Worm (Caenorhabditis elegans) whole organism, L2 larva: ENCODE data around the gene galt-1.
A peak's percentile ranks its signal among the peaks of the same experiment; 100 is the strongest.

Experiments
- C34F6.9 ChIP-seq: fragments of 150-350 bp; optimal IDR thresholded peaks from 2 replicates; lab custom pipeline; 2014; ENCODE audit warnings: missing biosample characterization, missing genetic modification characterization
- F13H6.1 ChIP-seq: sonication (generic microtip); optimal IDR thresholded peaks from 2 replicates; lab custom pipeline; 2016; ENCODE audit warnings: missing genetic modification characterization, missing compliant biosample characterization
- R02D3.7 ChIP-seq: fragments of 150-350 bp; optimal IDR thresholded peaks from 2 replicates; lab custom pipeline; 2014; ENCODE audit warnings: missing biosample characterization, missing genetic modification characterization
- ZK546.5 ChIP-seq: sonication (generic microtip); optimal IDR thresholded peaks from 2 replicates; lab custom pipeline; 2017; ENCODE audit warnings: missing biosample characterization, missing genetic modification characterization
- ama-1 ChIP-seq: fragments of 150-350 bp; optimal IDR thresholded peaks from 2 replicates; lab custom pipeline; 2018; ENCODE audit warnings: inconsistent platforms
- blmp-1 ChIP-seq: sonication (generic microtip); optimal IDR thresholded peaks from 2 replicates; lab custom pipeline; 2017; ENCODE audit warnings: missing genetic modification characterization, mild to moderate bottlenecking, missing compliant biosample characterization, antibody characterized with exemption, moderate library complexity; ENCODE audit not compliant: insufficient read depth
- ceh-16 ChIP-seq: fragments of 150-350 bp; optimal IDR thresholded peaks from 2 replicates; lab custom pipeline; 2014; ENCODE audit warnings: missing biosample characterization, missing genetic modification characterization
- crh-2 ChIP-seq: sonication (generic microtip); optimal IDR thresholded peaks from 2 replicates; lab custom pipeline; 2017; ENCODE audit warnings: missing biosample characterization, missing genetic modification characterization
- dmd-4 ChIP-seq: sonication (generic microtip); optimal IDR thresholded peaks from 2 replicates; lab custom pipeline; 2017; ENCODE audit warnings: missing biosample characterization, missing genetic modification characterization
- egl-27 ChIP-seq: sonication (generic microtip); optimal IDR thresholded peaks from 3 replicates; lab custom pipeline; 2017; ENCODE audit warnings: missing biosample characterization, missing genetic modification reagents, missing genetic modification characterization
- elt-1 ChIP-seq: fragments of 150-350 bp; optimal IDR thresholded peaks from 2 replicates; lab custom pipeline; 2014; ENCODE audit warnings: missing biosample characterization, missing genetic modification characterization
- elt-3 ChIP-seq: sonication (generic microtip); optimal IDR thresholded peaks from 2 replicates; lab custom pipeline; 2017; ENCODE audit warnings: missing biosample characterization, missing genetic modification characterization
- fos-1 ChIP-seq: fragments of 150-350 bp; optimal IDR thresholded peaks from 2 replicates; lab custom pipeline; 2014; ENCODE audit warnings: missing biosample characterization, missing genetic modification characterization
- gmeb-1 ChIP-seq: fragments of 150-350 bp; optimal IDR thresholded peaks from 2 replicates; lab custom pipeline; 2014; ENCODE audit warnings: missing biosample characterization, missing genetic modification characterization
- lin-13 ChIP-seq: fragments of 150-350 bp; optimal IDR thresholded peaks from 2 replicates; lab custom pipeline; 2014; ENCODE audit warnings: missing biosample characterization, missing genetic modification reagents, missing genetic modification characterization
- lin-39 ChIP-seq: fragments of 150-350 bp; optimal IDR thresholded peaks from 2 replicates; lab custom pipeline; 2014; ENCODE audit warnings: missing biosample characterization, missing genetic modification reagents, missing genetic modification characterization
- lsy-2 ChIP-seq, 2 experiments: fragments of 150-350 bp in 1 of 2; sonication (generic microtip) in 1 of 2; optimal IDR thresholded peaks; 2 replicates each; lab custom pipeline; 2014 to 2017; ENCODE audit warnings: missing biosample characterization in 2 of 2, missing genetic modification characterization in 2 of 2
- mab-5 ChIP-seq: fragments of 150-350 bp; optimal IDR thresholded peaks from 2 replicates; lab custom pipeline; 2014; ENCODE audit warnings: missing biosample characterization, missing genetic modification characterization
- mbf-1 ChIP-seq: sonication (generic microtip); optimal IDR thresholded peaks from 2 replicates; lab custom pipeline; 2017; ENCODE audit warnings: missing biosample characterization, missing genetic modification characterization
- nhr-10 ChIP-seq: sonication (generic microtip); optimal IDR thresholded peaks from 2 replicates; lab custom pipeline; 2017; ENCODE audit warnings: missing biosample characterization, missing genetic modification characterization
- nhr-11 ChIP-seq: fragments of 150-350 bp; optimal IDR thresholded peaks from 2 replicates; lab custom pipeline; 2014; ENCODE audit warnings: missing biosample characterization, missing genetic modification characterization
- nhr-21 ChIP-seq: fragments of 150-350 bp; optimal IDR thresholded peaks from 2 replicates; lab custom pipeline; 2014; ENCODE audit warnings: missing biosample characterization, missing genetic modification characterization
- nhr-23 ChIP-seq: fragments of 150-350 bp; optimal IDR thresholded peaks from 2 replicates; lab custom pipeline; 2014; ENCODE audit warnings: missing biosample characterization, missing genetic modification reagents, missing genetic modification characterization
- nhr-25 ChIP-seq: fragments of 150-350 bp; sonication (generic microtip); optimal IDR thresholded peaks from 3 replicates; lab custom pipeline; 2014; ENCODE audit warnings: missing biosample characterization, missing genetic modification characterization
- nhr-6 ChIP-seq: fragments of 150-350 bp; optimal IDR thresholded peaks from 2 replicates; lab custom pipeline; 2014; ENCODE audit warnings: missing biosample characterization, missing genetic modification characterization
- nhr-77 ChIP-seq: fragments of 150-350 bp; optimal IDR thresholded peaks from 2 replicates; lab custom pipeline; 2014; ENCODE audit warnings: missing biosample characterization, missing genetic modification characterization
- peb-1 ChIP-seq: fragments of 150-350 bp; optimal IDR thresholded peaks from 2 replicates; lab custom pipeline; 2014; ENCODE audit warnings: missing biosample characterization, missing genetic modification characterization
- sem-4 ChIP-seq: fragments of 150-350 bp; optimal IDR thresholded peaks from 2 replicates; lab custom pipeline; 2014; ENCODE audit warnings: missing biosample characterization, missing genetic modification reagents, missing genetic modification characterization
- skn-1 ChIP-seq: sonication (generic microtip); optimal IDR thresholded peaks from 2 replicates; lab custom pipeline; 2017; ENCODE audit warnings: missing biosample characterization, missing genetic modification characterization
- sma-3 ChIP-seq: sonication (generic microtip); optimal IDR thresholded peaks from 2 replicates; lab custom pipeline; 2016; ENCODE audit warnings: missing genetic modification reagents, missing genetic modification characterization, missing compliant biosample characterization
- sma-9 ChIP-seq, 2 experiments: fragments of 150-350 bp in 1 of 2; sonication (generic microtip) in 1 of 2; optimal IDR thresholded peaks; 2 replicates each; lab custom pipeline; 2014 to 2016; ENCODE audit warnings: missing genetic modification characterization in 2 of 2, mild to moderate bottlenecking in 1 of 2, missing biosample characterization in 1 of 2, missing compliant biosample characterization in 1 of 2, missing genetic modification reagents in 1 of 2, moderate library complexity in 1 of 2
- snpc-4 ChIP-seq: fragments of 150-350 bp; optimal IDR thresholded peaks from 2 replicates; lab custom pipeline; 2014; ENCODE audit warnings: missing biosample characterization, missing genetic modification characterization
- unc-39 ChIP-seq: fragments of 150-350 bp; optimal IDR thresholded peaks from 2 replicates; lab custom pipeline; 2014; ENCODE audit warnings: missing biosample characterization, missing genetic modification characterization
- unc-55 ChIP-seq: fragments of 150-350 bp; sonication (generic microtip); optimal IDR thresholded peaks from 3 replicates; lab custom pipeline; 2014; ENCODE audit warnings: missing biosample characterization, missing genetic modification reagents, missing genetic modification characterization
- unc-62 ChIP-seq: fragments of 150-350 bp; optimal IDR thresholded peaks from 2 replicates; lab custom pipeline; 2014; ENCODE audit warnings: missing biosample characterization, missing genetic modification reagents, missing genetic modification characterization
- zag-1 ChIP-seq: fragments of 150-350 bp; optimal IDR thresholded peaks from 2 replicates; lab custom pipeline; 2014; ENCODE audit warnings: missing biosample characterization, missing genetic modification characterization
- ztf-4 ChIP-seq: fragments of 150-350 bp; optimal IDR thresholded peaks from 2 replicates; lab custom pipeline; 2014; ENCODE audit warnings: missing biosample characterization, missing genetic modification characterization

The galt-1 gene

ce11 chrV:5939503-5940072 is 8.9 kb downstream of the galt-1 start, which contains the start of gene syf-3:
syf-3 (plus strand) TSS chrV:5940022.
- TF ChIP-seq R02D3.7 (peak; percentile 63), snpc-4 (tag; lab: Kevin White, UChicago) (no peak), nhr-6 (tag; lab: Kevin White, UChicago) (no peak), nhr-77 (tag; lab: Kevin White, UChicago) (no peak), lin-13 (GFP tag; lab: Kevin White, UChicago) (no peak), nhr-23 (tag; lab: Kevin White, UChicago) (no peak), unc-39 (no peak), blmp-1 (tag; lab: Kevin White, UChicago) (no peak), unc-55 (GFP tag; lab: Kevin White, UChicago) (peak; percentile 76), sma-9 (GFP tag; optimal IDR thresholded peaks at IDR 0.05; lab: Kevin White, UChicago) (no peak), sma-9 (tag; optimal IDR thresholded peaks at IDR 0.05; lab: Kevin White, UChicago) (no peak), lsy-2 (tag; optimal IDR thresholded peaks at IDR 0.05; lab: Kevin White, UChicago) (peak; percentile 69 to 73), ceh-16 (tag; lab: Kevin White, UChicago) (no peak), nhr-21 (tag; lab: Kevin White, UChicago) (no peak), ztf-4 (no peak), mbf-1 (tag; lab: Kevin White, UChicago) (no peak), gmeb-1 (tag; lab: Kevin White, UChicago) (peak; percentile 99), C34F6.9 (tag; lab: Kevin White, UChicago) (peak; percentile 60), dmd-4 (tag; lab: Kevin White, UChicago) (no peak), skn-1 (tag; lab: Kevin White, UChicago) (no peak), zag-1 (tag; lab: Kevin White, UChicago) (no peak), sma-3 (peak; percentile 24), fos-1 (tag; lab: Kevin White, UChicago) (no peak), peb-1 (tag; lab: Kevin White, UChicago) (no peak), crh-2 (tag; lab: Kevin White, UChicago) (peak; percentile 18), sem-4 (tag; lab: Kevin White, UChicago) (no peak), elt-1 (tag; lab: Kevin White, UChicago) (no peak)

- no peak for TF ChIP-seq ztf-4
- TF ChIP-seq lin-39: no peak
- no peak for TF ChIP-seq mbf-1 (tag; lab: Kevin White, UChicago)
- no peak for TF ChIP-seq ama-1
- no peak for TF ChIP-seq nhr-6 (tag; lab: Kevin White, UChicago)
- no peak for TF ChIP-seq ZK546.5 (tag; lab: Kevin White, UChicago)
- no peak for TF ChIP-seq unc-62 (GFP tag; lab: Kevin White, UChicago)
- TF ChIP-seq egl-27 (tag; lab: Kevin White, UChicago): no peak
Measured at ce11 chrV:5943167-5943566, 12.5 kb downstream of the galt-1 start, which contains the start of gene pst-1. pst-1 (plus strand) TSS chrV:5943467.

- TF ChIP-seq nhr-25 (tag; lab: Kevin White, UChicago) (peak; percentile 4), elt-3 (tag; lab: Kevin White, UChicago) (no peak), lin-39 (peak; percentile 7)
Measured at ce11 chrV:5949674-5950149, 19.0 kb downstream of the galt-1 start.

- TF ChIP-seq blmp-1 (tag; lab: Kevin White, UChicago) (no peak), nhr-11 (no peak), nhr-23 (tag; lab: Kevin White, UChicago) (no peak), lin-13 (GFP tag; lab: Kevin White, UChicago) (no peak), F13H6.1 (tag; lab: Kevin White, UChicago) (no peak), nhr-21 (tag; lab: Kevin White, UChicago) (no peak), lsy-2 (tag; optimal IDR thresholded peaks at IDR 0.05; lab: Kevin White, UChicago) (no peak), nhr-10 (tag; lab: Kevin White, UChicago) (no peak), mab-5 (tag; lab: Kevin White, UChicago) (no peak)
Measured at ce11 chrV:5951133-5951532, 20.4 kb downstream of the galt-1 start, which contains the start of gene M03F8.1. M03F8.1 (plus strand) TSS chrV:5951433.
